Fruit fly (Drosophila melanogaster) whole organism, pupa: Measurements from ENCODE around the gene He.
A peak's percentile ranks its signal among the peaks of the same experiment; 100 is the strongest.

Experiments
- CG10348 ChIP-seq: fragments of 200-800 bp; sonication (Bioruptor generic); IDR thresholded peaks from 2 replicates; pipeline ENCODE4 v1.3.6; 2022; ENCODE audit warnings: missing biosample characterization, missing genetic modification characterization
- CG13204 ChIP-seq: fragments of 200-800 bp; sonication (Bioruptor generic); optimal IDR thresholded peaks from 2 replicates; lab custom pipeline; 2018; ENCODE audit warnings: missing biosample characterization, mild to moderate bottlenecking, missing genetic modification characterization, moderate library complexity
- CG14655 ChIP-seq: fragments of 200-800 bp; sonication (Bioruptor generic); optimal IDR thresholded peaks from 3 replicates; lab custom pipeline; 2017; ENCODE audit warnings: mild to moderate bottlenecking, missing biosample characterization, missing genetic modification reagents, missing genetic modification characterization
- CG17806 ChIP-seq: fragments of 200-800 bp; sonication (Bioruptor generic); optimal IDR thresholded peaks from 2 replicates; lab custom pipeline; 2018; ENCODE audit warnings: missing biosample characterization, mild to moderate bottlenecking, missing genetic modification characterization, moderate library complexity
- CG4496 ChIP-seq: fragments of 200-800 bp; sonication (Bioruptor generic); IDR thresholded peaks from 3 replicates; pipeline ENCODE4 v1.3.6; 2022; ENCODE audit warnings: missing biosample characterization, missing genetic modification characterization
- D1 ChIP-seq: fragments of 200-800 bp; sonication (Bioruptor generic); optimal IDR thresholded peaks from 2 replicates; lab custom pipeline; 2018; ENCODE audit warnings: missing biosample characterization, mild to moderate bottlenecking, missing genetic modification characterization, moderate library complexity
- Pif1A ChIP-seq: fragments of 200-800 bp; sonication (Bioruptor generic); optimal IDR thresholded peaks from 3 replicates; lab custom pipeline; 2016; ENCODE audit warnings: missing biosample characterization, missing genetic modification characterization
- gl ChIP-seq: fragments of 200-800 bp; sonication (Bioruptor generic); optimal IDR thresholded peaks from 2 replicates; lab custom pipeline; 2018; ENCODE audit warnings: missing biosample characterization, mild to moderate bottlenecking, missing genetic modification characterization

- TF ChIP-seq CG4496 (GFP tag; lab: Robert Waterston, UW): 0 out of 3 replicates have a peak, but pooled peaks have one; percentile 25
- TF ChIP-seq CG10348 (GFP tag; lab: Robert Waterston, UW): no peak
- no peak for TF ChIP-seq CG13204 (GFP tag; lab: Kevin White, UChicago)
- TF ChIP-seq Pif1A (GFP tag; lab: Kevin White, UChicago): no peak
- no peak for TF ChIP-seq D1
- no peak for TF ChIP-seq CG17806 (tag; lab: Kevin White, UChicago)
- no peak for TF ChIP-seq gl (tag; lab: Kevin White, UChicago)
- no peak for TF ChIP-seq CG14655 (GFP tag; lab: Kevin White, UChicago)
These were observed 28.3 kb upstream of the He start, which contains the start of gene rk for dm6 chr2L:14001078-14001477.
